Fruit fly (Drosophila melanogaster): ENCODE results near the gene comm3.
A peak's percentile ranks its signal among the peaks of the same experiment; 100 is the strongest.

The comm3 gene

dm6 chr3L:15590803-15591597 is 56.6 kb downstream of the comm3 start (continued):
- no peak for TF ChIP-seq CG7928 (GFP tag; optimal IDR thresholded peaks at IDR 0.05)
- peak; percentile 81 for TF ChIP-seq sens (GFP tag)
- TF ChIP-seq schlank (tag; optimal IDR thresholded peaks at IDR 0.05) = no peak
- no peak for TF ChIP-seq lola (GFP tag; optimal IDR thresholded peaks at IDR 0.05)
- no peak for TF ChIP-seq CG4282 (GFP tag; optimal IDR thresholded peaks at IDR 0.05)
- no peak for TF ChIP-seq Lim3 (GFP tag; IDR thresholded peaks at IDR 0.05)
- no peak for TF ChIP-seq CG32772 (GFP tag; IDR thresholded peaks at IDR 0.05)
- TF ChIP-seq twi (tag; optimal IDR thresholded peaks at IDR 0.05) = no peak
- peak; percentile 66 for TF ChIP-seq grau (tag; optimal IDR thresholded peaks at IDR 0.05)
- TF ChIP-seq HLH3B (GFP tag; IDR thresholded peaks at IDR 0.05) = no peak
- no peak for TF ChIP-seq zf30C (GFP tag; optimal IDR thresholded peaks at IDR 0.05)
- no peak for TF ChIP-seq cato (GFP tag; optimal IDR thresholded peaks at IDR 0.05; ENCODE audit: borderline replicate concordance)
- no peak for TF ChIP-seq CG10979 (tag; optimal IDR thresholded peaks at IDR 0.05)
- TF ChIP-seq Med (GFP tag) = no peak
- no peak for TF ChIP-seq CG7271 (tag; optimal IDR thresholded peaks at IDR 0.05)
- TF ChIP-seq CG34376 (GFP tag; optimal IDR thresholded peaks at IDR 0.05) = no peak
- peak; percentile 48 for TF ChIP-seq nau (GFP tag; optimal IDR thresholded peaks at IDR 0.05)
- TF ChIP-seq Atf3 (GFP tag; optimal IDR thresholded peaks at IDR 0.05) = no peak
- TF ChIP-seq CG4360 (GFP tag; IDR thresholded peaks at IDR 0.05) = peak; percentile 90
- no peak for TF ChIP-seq CG33213 (GFP tag; optimal IDR thresholded peaks at IDR 0.05)
- TF ChIP-seq az2 (GFP tag; optimal IDR thresholded peaks at IDR 0.05) = no peak
- no peak for TF ChIP-seq CG14710 (tag; optimal IDR thresholded peaks at IDR 0.05)
- no peak for TF ChIP-seq vnd (GFP tag; IDR thresholded peaks at IDR 0.05; ENCODE audit: partially characterized antibody)
- TF ChIP-seq D19B (GFP tag; optimal IDR thresholded peaks at IDR 0.05) = no peak
- TF ChIP-seq Hmr (GFP tag; optimal IDR thresholded peaks at IDR 0.05) = peak; percentile 49
- TF ChIP-seq CG15073 (GFP tag; optimal IDR thresholded peaks at IDR 0.05) = no peak
- no peak for TF ChIP-seq Dip3 (GFP tag; optimal IDR thresholded peaks at IDR 0.05)
- TF ChIP-seq Kr (GFP tag; optimal IDR thresholded peaks at IDR 0.05) = no peak
- TF ChIP-seq CG6175 (GFP tag; IDR thresholded peaks at IDR 0.05) = no peak
- no peak for TF ChIP-seq slp2 (GFP tag; optimal IDR thresholded peaks at IDR 0.05)
- no peak for TF ChIP-seq CG3726 (GFP tag; IDR thresholded peaks at IDR 0.05)
- peak; percentile 22 for TF ChIP-seq CG12744 (GFP tag; optimal IDR thresholded peaks at IDR 0.05)
- no peak for TF ChIP-seq Hmx (GFP tag; optimal IDR thresholded peaks at IDR 0.05)
- TF ChIP-seq PHDP (tag; optimal IDR thresholded peaks at IDR 0.05) = peak; percentile 38
- TF ChIP-seq otp (GFP tag; IDR thresholded peaks at IDR 0.05) = no peak
- TF ChIP-seq TFAM (GFP tag; optimal IDR thresholded peaks at IDR 0.05) = no peak
- TF ChIP-seq Blimp-1 (GFP tag; optimal IDR thresholded peaks at IDR 0.05) = no peak
- TF ChIP-seq Ptx1 (GFP tag; IDR thresholded peaks at IDR 0.05) = no peak
- no peak for TF ChIP-seq gcm2 (GFP tag; optimal IDR thresholded peaks at IDR 0.05)
- TF ChIP-seq CG12104 (GFP tag; optimal IDR thresholded peaks at IDR 0.05) = peak; percentile 39
- TF ChIP-seq gt (GFP tag; IDR thresholded peaks at IDR 0.05) = no peak
- TF ChIP-seq abd-A (tag; optimal IDR thresholded peaks at IDR 0.05) = no peak
- TF ChIP-seq disco-r (GFP tag; optimal IDR thresholded peaks at IDR 0.05) = no peak
- TF ChIP-seq C15 (GFP tag; IDR thresholded peaks at IDR 0.05) = 0 out of 3 replicates have a peak, but pooled peaks have one; percentile 29
- TF ChIP-seq eyg (GFP tag; optimal IDR thresholded peaks at IDR 0.05) = peak; percentile 15
- TF ChIP-seq Adf1 (GFP tag; IDR thresholded peaks at IDR 0.05) = no peak
- peak; percentile 32 for TF ChIP-seq slbo (GFP tag; IDR thresholded peaks at IDR 0.05)
- no peak for TF ChIP-seq luna (GFP tag; optimal IDR thresholded peaks at IDR 0.05)
- no peak for TF ChIP-seq sim (GFP tag; IDR thresholded peaks at IDR 0.05)
- no peak for TF ChIP-seq klu (GFP tag; IDR thresholded peaks at IDR 0.05)
- no peak for TF ChIP-seq B-H2 (GFP tag; optimal IDR thresholded peaks at IDR 0.05)
